Worm (Caenorhabditis elegans) whole organism, L4/young adult: Measurements from ENCODE around the gene F20C5.6.

ENCODE experiments used
- W03F9.2 ChIP-seq: fragments of 150-350 bp; optimal IDR thresholded peaks from 2 replicates; lab custom pipeline; 2014; ENCODE audit warnings: missing biosample characterization, missing genetic modification characterization
- dao-5 ChIP-seq: sonication (generic microtip); optimal IDR thresholded peaks from 2 replicates; lab custom pipeline; 2016; ENCODE audit warnings: missing genotype, missing genetic modification characterization, moderate library complexity, missing compliant biosample characterization
- him-1 ChIP-seq: sonication (generic microtip); optimal IDR thresholded peaks from 2 replicates; lab custom pipeline; 2016; ENCODE audit warnings: missing genotype, missing genetic modification reagents, missing genetic modification characterization, missing compliant biosample characterization

- TF ChIP-seq dao-5, result no peak
- no peak for TF ChIP-seq him-1
- no peak for TF ChIP-seq W03F9.2 (tag; lab: Kevin White, UChicago)
These were observed 20.5 kb downstream of the F20C5.6 start for ce11 chrIV:8752492-8752891.
